Worm (Caenorhabditis elegans) whole organism, late embryonic: ENCODE measurements around the gene nhr-195.

Experiments
- C38D4.7 ChIP-seq: fragments of 200-800 bp; sonication (Bioruptor generic); optimal IDR thresholded peaks from 2 replicates; lab custom pipeline; 2018; ENCODE audit warnings: mild to moderate bottlenecking, missing genetic modification characterization, moderate library complexity, missing compliant biosample characterization
- F13H6.1 ChIP-seq: sonication (generic microtip); optimal IDR thresholded peaks from 2 replicates; lab custom pipeline; 2016; ENCODE audit warnings: missing genetic modification characterization, missing compliant biosample characterization
- ahr-1 ChIP-seq: sonication (generic microtip); optimal IDR thresholded peaks from 2 replicates; lab custom pipeline; 2016; ENCODE audit warnings: missing genetic modification characterization, missing compliant biosample characterization
- ama-1 ChIP-seq: fragments of 150-350 bp; optimal IDR thresholded peaks from 2 replicates; lab custom pipeline; 2014
- ceh-18 ChIP-seq: sonication (generic microtip); optimal IDR thresholded peaks from 2 replicates; lab custom pipeline; 2016; ENCODE audit warnings: missing genetic modification characterization, missing compliant biosample characterization
- elt-4 ChIP-seq: sonication (generic microtip); optimal IDR thresholded peaks from 2 replicates; lab custom pipeline; 2016; ENCODE audit warnings: missing genetic modification characterization, missing compliant biosample characterization
- ets-4 ChIP-seq: sonication (generic microtip); optimal IDR thresholded peaks from 2 replicates; lab custom pipeline; 2016; ENCODE audit warnings: missing genetic modification characterization, missing compliant biosample characterization
- hlh-13 ChIP-seq: fragments of 200-800 bp; sonication (Bioruptor generic); optimal IDR thresholded peaks from 2 replicates; lab custom pipeline; 2018; ENCODE audit warnings: mild to moderate bottlenecking, missing genetic modification characterization, missing compliant biosample characterization
- rnt-1 ChIP-seq: sonication (generic microtip); optimal IDR thresholded peaks from 2 replicates; lab custom pipeline; 2016; ENCODE audit warnings: missing genetic modification characterization, missing compliant biosample characterization
- sox-2 ChIP-seq: fragments of 200-800 bp; sonication (Bioruptor generic); IDR thresholded peaks from 2 replicates; pipeline ENCODE4 v1.3.6; 2022; ENCODE audit warnings: missing genetic modification reagents, missing genetic modification characterization, missing compliant biosample characterization
- tbx-2 ChIP-seq: sonication (generic microtip); optimal IDR thresholded peaks from 2 replicates; lab custom pipeline; 2016; ENCODE audit warnings: missing genetic modification characterization, missing compliant biosample characterization
- unc-55 ChIP-seq: sonication (generic microtip); optimal IDR thresholded peaks from 2 replicates; lab custom pipeline; 2017; ENCODE audit warnings: missing biosample characterization, missing genetic modification reagents, missing genetic modification characterization

DNA sequence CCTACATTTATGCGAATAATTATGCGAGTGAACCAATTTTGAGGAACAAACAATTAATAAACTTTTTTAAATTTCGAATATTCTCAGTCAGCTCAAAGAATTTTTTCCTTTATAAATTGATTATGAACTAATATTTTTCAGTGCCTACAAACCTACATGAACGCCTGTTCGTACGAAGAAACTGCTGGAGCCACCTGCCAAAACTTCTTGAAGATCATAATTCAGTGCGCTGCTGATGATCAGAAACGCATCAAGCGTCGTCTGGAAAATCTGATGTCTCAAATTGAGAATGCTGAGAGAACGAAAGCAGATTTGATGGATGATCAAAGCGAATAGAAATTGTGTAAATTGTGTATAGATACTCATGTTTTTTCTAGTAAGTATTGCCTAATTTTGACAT lies 33.2 kb downstream of the nhr-195 start:
- TF ChIP-seq C38D4.7 (no peak), tbx-2 (tag; lab: Kevin White, UChicago) (no peak), F13H6.1 (tag; lab: Kevin White, UChicago) (no peak), elt-4 (tag; lab: Kevin White, UChicago) (no peak), ets-4 (tag; lab: Kevin White, UChicago) (no peak), unc-55 (GFP tag; lab: Kevin White, UChicago) (no peak), rnt-1 (no peak), sox-2 (GFP tag; lab: Robert Waterston, UW) (no peak), ama-1 (lab: Kevin White, UChicago) (no peak), hlh-13 (GFP tag; lab: Kevin White, UChicago) (no peak), ceh-18 (tag; lab: Kevin White, UChicago) (no peak), ahr-1 (tag; lab: Kevin White, UChicago) (no peak)
